Fruit fly (Drosophila melanogaster): ENCODE data around the gene GABA-B-R2.

- TF ChIP-seq EcR (GFP tag; optimal IDR thresholded peaks at IDR 0.05) = no peak
- TF ChIP-seq CG34367 (tag; optimal IDR thresholded peaks at IDR 0.05) = no peak
- no peak for TF ChIP-seq CG8301 (tag; optimal IDR thresholded peaks at IDR 0.05)
- no peak for TF ChIP-seq CG4496 (GFP tag; IDR thresholded peaks at IDR 0.05)
- no peak for TF ChIP-seq D1 (tag; optimal IDR thresholded peaks at IDR 0.05)
- TF ChIP-seq Pif1A (GFP tag; optimal IDR thresholded peaks at IDR 0.05) = no peak
- no peak for TF ChIP-seq Pif1B (GFP tag; optimal IDR thresholded peaks at IDR 0.05)
Observed at dm6 chr3R:21793760-21794159, 18.1 kb upstream of the GABA-B-R2 start.
